Worm (Caenorhabditis elegans): ENCODE data around the gene hst-2.

ce11 chrX:11160537-11160936 lies 46.4 kb downstream of the hst-2 start, which contains the start of gene C05C9.1:
- TF ChIP-seq ztf-11 (tag; optimal IDR thresholded peaks at IDR 0.05) = no peak
- TF ChIP-seq unc-62 (GFP tag; optimal IDR thresholded peaks at IDR 0.05) = no peak
- no peak for TF ChIP-seq nhr-12 (tag; optimal IDR thresholded peaks at IDR 0.05)
- TF ChIP-seq dmd-4 (tag; optimal IDR thresholded peaks at IDR 0.05) = no peak
- no peak for TF ChIP-seq aly-2 (tag; optimal IDR thresholded peaks at IDR 0.05)
- no peak for TF ChIP-seq mdl-1 (tag; optimal IDR thresholded peaks at IDR 0.05)
- TF ChIP-seq peb-1 (tag; optimal IDR thresholded peaks at IDR 0.05) = no peak
- TF ChIP-seq R02D3.7 (tag; optimal IDR thresholded peaks at IDR 0.05) = no peak
- no peak for TF ChIP-seq lin-13 (GFP tag; optimal IDR thresholded peaks at IDR 0.05)
- no peak for TF ChIP-seq ceh-82 (tag; optimal IDR thresholded peaks at IDR 0.05)
- TF ChIP-seq blmp-1 (tag; optimal IDR thresholded peaks at IDR 0.05; ENCODE audit: insufficient read depth) = no peak
- no peak for TF ChIP-seq unc-39 (tag; optimal IDR thresholded peaks at IDR 0.05)
- TF ChIP-seq nhr-6 (tag; optimal IDR thresholded peaks at IDR 0.05) = no peak

Data from whole organism, L2 larva.